Fruit fly (Drosophila melanogaster): ENCODE results near the gene iPLA2-VIA.
A peak's percentile ranks its signal among the peaks of the same experiment; 100 is the strongest.

Gene iPLA2-VIA

dm6 chr3L:9864275-9865052 is at the start of gene iPLA2-VIA, which contains the start of gene Ciz1:
TSS of gene iPLA2-VIA (minus strand) at chr3L:9864349.
TSS of gene Ciz1 (plus strand) at chr3L:9864639.
- TF ChIP-seq cnc (optimal IDR thresholded peaks at IDR 0.05) (no peak), bab1 (GFP tag; optimal IDR thresholded peaks at IDR 0.05) (peak; percentile 34), CG1620 (GFP tag; optimal IDR thresholded peaks at IDR 0.05) (peak; percentile 36), Crg-1 (GFP tag; optimal IDR thresholded peaks at IDR 0.05) (no peak), pad (GFP tag; optimal IDR thresholded peaks at IDR 0.05) (peak; percentile 19), tj (GFP tag; optimal IDR thresholded peaks at IDR 0.05) (peak; percentile 12), kay (GFP tag; ENCODE audit: borderline replicate concordance) (peak; percentile 51), toe (GFP tag; optimal IDR thresholded peaks at IDR 0.05) (peak; percentile 65), CG7045 (GFP tag; optimal IDR thresholded peaks at IDR 0.05) (no peak), Mnt (GFP tag; optimal IDR thresholded peaks at IDR 0.05) (peak; percentile 36), cic (GFP tag; optimal IDR thresholded peaks at IDR 0.05) (no peak), CG14711 (tag; optimal IDR thresholded peaks at IDR 0.05) (peak; percentile 5), CG7101 (tag; optimal IDR thresholded peaks at IDR 0.05) (peak; percentile 32), CG11617 (GFP tag; optimal IDR thresholded peaks at IDR 0.05) (peak; percentile 18), ovo (GFP tag; optimal IDR thresholded peaks at IDR 0.05) (no peak)

DNA sequence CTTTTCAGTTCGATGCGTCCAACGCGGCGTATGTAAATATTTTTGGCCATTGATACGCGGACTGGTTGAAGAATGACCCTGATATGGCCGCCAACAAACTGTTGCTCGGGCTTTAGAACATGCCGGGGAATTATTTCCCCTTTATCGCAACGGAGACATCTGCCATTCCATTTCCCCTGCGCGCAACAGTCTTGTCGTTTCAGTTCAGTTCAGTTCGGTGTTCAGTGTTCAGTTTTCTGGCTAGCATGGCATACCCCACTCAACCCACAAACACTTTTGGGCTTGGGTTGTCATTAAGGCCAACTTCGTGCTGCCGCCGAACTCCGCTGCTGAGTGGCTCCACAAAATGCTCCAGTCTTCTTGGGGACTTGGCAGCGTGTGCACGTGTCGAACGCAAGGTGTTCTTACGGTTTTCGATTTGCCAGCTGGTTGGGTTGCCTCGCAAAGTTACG is 43.6 kb upstream of the iPLA2-VIA start, which contains the start of gene bma:
Gene bma (plus strand): TSS at position 402 of the 452 bp plus-strand sequence.
- TF ChIP-seq CG33017 (tag; optimal IDR thresholded peaks at IDR 0.05) (no peak), ovo (GFP tag; optimal IDR thresholded peaks at IDR 0.05) (no peak), kay (GFP tag; ENCODE audit: borderline replicate concordance) (no peak), pad (GFP tag; optimal IDR thresholded peaks at IDR 0.05) (peak; percentile 84)

- TF ChIP-seq toe (GFP tag; optimal IDR thresholded peaks at IDR 0.05) (no peak), Mnt (GFP tag; optimal IDR thresholded peaks at IDR 0.05) (no peak), CG7101 (tag; optimal IDR thresholded peaks at IDR 0.05) (no peak)
These were observed 40.8 kb upstream of the iPLA2-VIA start for dm6 chr3L:9904988-9905387.

DNA sequence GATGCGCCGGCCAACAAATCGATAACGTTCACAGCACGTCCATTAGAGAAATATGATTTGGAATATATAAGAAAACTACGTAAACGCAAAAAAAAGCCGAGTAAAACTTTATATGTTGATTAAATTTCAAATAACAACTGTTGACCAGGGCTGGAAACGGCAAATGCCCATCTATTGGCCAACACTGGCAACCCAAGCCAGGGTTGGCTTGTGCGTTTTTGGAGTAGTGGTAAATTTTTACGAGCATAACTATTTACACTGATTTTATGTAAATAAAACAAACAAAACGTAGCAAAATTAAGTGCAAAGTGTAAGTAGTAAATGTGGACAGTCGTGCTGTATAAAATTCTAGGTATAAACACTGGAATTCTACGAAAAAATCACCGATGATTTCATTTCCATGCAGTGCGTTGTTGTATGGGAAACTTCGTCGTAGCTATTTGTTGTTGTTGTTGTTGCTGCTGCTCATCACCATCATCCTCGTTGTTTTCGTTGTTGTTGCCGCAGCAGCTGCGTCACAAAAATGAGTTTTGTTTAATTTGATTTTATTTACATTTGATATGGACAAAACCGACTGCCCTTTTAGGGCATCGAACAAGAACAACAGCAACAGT is 35.0 kb upstream of the iPLA2-VIA start, which contains the start of gene nudE:
Gene nudE (plus strand): TSS at position 196 of the 614 bp plus-strand sequence.
- TF ChIP-seq tj (GFP tag; optimal IDR thresholded peaks at IDR 0.05) (no peak), CG5204 (GFP tag; optimal IDR thresholded peaks at IDR 0.05) (peak; percentile 60), CG1620 (GFP tag; optimal IDR thresholded peaks at IDR 0.05) (peak; percentile 65), pad (GFP tag; optimal IDR thresholded peaks at IDR 0.05) (peak; percentile 43), Hr96 (GFP tag; optimal IDR thresholded peaks at IDR 0.05) (peak; percentile 67), CG7045 (GFP tag; optimal IDR thresholded peaks at IDR 0.05) (no peak), toe (GFP tag; optimal IDR thresholded peaks at IDR 0.05) (peak; percentile 64), Crg-1 (GFP tag; optimal IDR thresholded peaks at IDR 0.05) (peak; percentile 50), CG12768 (GFP tag; optimal IDR thresholded peaks at IDR 0.05) (peak; percentile 29), Clk (GFP tag; optimal IDR thresholded peaks at IDR 0.05) (peak; percentile 10), CG33017 (tag; optimal IDR thresholded peaks at IDR 0.05) (peak; percentile 61), CG14711 (tag; optimal IDR thresholded peaks at IDR 0.05) (peak; percentile 32), Mnt (GFP tag; optimal IDR thresholded peaks at IDR 0.05) (peak; percentile 0), cnc (optimal IDR thresholded peaks at IDR 0.05) (no peak), CG7101 (tag; optimal IDR thresholded peaks at IDR 0.05) (peak; percentile 53), bab1 (GFP tag; optimal IDR thresholded peaks at IDR 0.05) (no peak), kay (GFP tag; ENCODE audit: borderline replicate concordance) (no peak), ovo (GFP tag; optimal IDR thresholded peaks at IDR 0.05) (peak; percentile 3), CG11617 (GFP tag; optimal IDR thresholded peaks at IDR 0.05) (no peak), cic (GFP tag; optimal IDR thresholded peaks at IDR 0.05) (peak; percentile 32)

DNA sequence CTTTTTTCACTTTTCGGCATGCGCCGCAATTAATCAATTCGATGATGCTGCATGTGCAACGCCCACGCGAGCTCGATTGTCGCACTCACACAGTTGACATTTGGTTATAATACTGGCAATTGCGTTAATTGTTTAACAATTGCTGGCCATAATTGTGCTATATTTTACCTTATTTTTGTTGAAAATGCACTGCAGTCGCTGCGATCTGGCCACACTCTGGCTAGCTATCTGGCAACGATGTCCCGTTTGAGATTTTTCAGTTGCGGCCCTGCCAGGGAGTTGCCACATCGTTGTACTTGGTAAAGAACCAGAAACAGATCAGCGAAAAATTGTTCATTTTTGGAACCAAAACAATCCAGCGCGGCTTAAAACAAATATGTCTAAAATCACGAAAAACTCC is 34.2 kb upstream of the iPLA2-VIA start, which contains the start of the genes CG6707 and CG46387:
Gene CG6707 (minus strand): TSS at position 221 of the 400 bp plus-strand sequence.
Gene CG46387 (plus strand): TSS at position 272 of the 400 bp plus-strand sequence.
- TF ChIP-seq Crg-1 (GFP tag; optimal IDR thresholded peaks at IDR 0.05) (peak; percentile 34), pad (GFP tag; optimal IDR thresholded peaks at IDR 0.05) (no peak), Mnt (GFP tag; optimal IDR thresholded peaks at IDR 0.05) (peak; percentile 49), bab1 (GFP tag; optimal IDR thresholded peaks at IDR 0.05) (no peak), CG7045 (GFP tag; optimal IDR thresholded peaks at IDR 0.05) (peak; percentile 9), CG1620 (GFP tag; optimal IDR thresholded peaks at IDR 0.05) (peak; percentile 25), CG12768 (GFP tag; optimal IDR thresholded peaks at IDR 0.05) (no peak), Clk (GFP tag; optimal IDR thresholded peaks at IDR 0.05) (no peak), cic (GFP tag; optimal IDR thresholded peaks at IDR 0.05) (no peak), cnc (optimal IDR thresholded peaks at IDR 0.05) (no peak), CG11617 (GFP tag; optimal IDR thresholded peaks at IDR 0.05) (no peak), tj (GFP tag; optimal IDR thresholded peaks at IDR 0.05) (peak; percentile 23), toe (GFP tag; optimal IDR thresholded peaks at IDR 0.05) (peak; percentile 44)

DNA sequence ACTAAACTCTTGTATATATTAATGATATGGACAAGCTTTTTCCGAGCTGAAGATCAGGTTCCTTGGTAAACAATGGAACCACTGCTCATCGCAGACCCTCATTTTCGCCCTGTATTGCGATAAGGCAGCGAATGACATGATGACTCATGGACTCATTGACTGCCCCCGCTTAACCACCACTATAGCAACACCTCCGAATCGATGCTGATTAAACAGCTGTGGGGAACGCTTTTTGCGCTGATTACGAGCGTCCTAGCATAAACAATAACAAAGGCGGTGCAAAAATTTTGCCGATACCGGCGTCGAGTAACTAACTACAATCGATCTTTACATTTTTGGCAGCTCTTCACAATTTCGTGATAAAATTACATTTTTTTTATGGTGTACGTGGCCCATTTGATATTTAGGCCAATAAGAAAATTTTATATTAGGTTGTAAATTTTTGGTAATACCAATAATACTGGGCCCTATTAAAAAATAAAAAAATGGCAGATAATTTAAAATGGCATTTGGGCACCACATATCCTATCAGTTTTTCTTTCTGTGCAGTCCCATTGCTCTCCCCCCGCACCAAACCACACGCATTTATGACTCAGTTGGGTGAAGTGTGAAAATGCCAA is 33.1 kb upstream of the iPLA2-VIA start:
- TF ChIP-seq bab1 (GFP tag; optimal IDR thresholded peaks at IDR 0.05) (no peak), CG7045 (GFP tag; optimal IDR thresholded peaks at IDR 0.05) (no peak), kay (GFP tag; ENCODE audit: borderline replicate concordance) (peak; percentile 94), CG1620 (GFP tag; optimal IDR thresholded peaks at IDR 0.05) (no peak), Mnt (GFP tag; optimal IDR thresholded peaks at IDR 0.05) (no peak), CG7101 (tag; optimal IDR thresholded peaks at IDR 0.05) (no peak), toe (GFP tag; optimal IDR thresholded peaks at IDR 0.05) (no peak), tj (GFP tag; optimal IDR thresholded peaks at IDR 0.05) (peak; percentile 8), cic (GFP tag; optimal IDR thresholded peaks at IDR 0.05) (peak; percentile 70), CG12768 (GFP tag; optimal IDR thresholded peaks at IDR 0.05) (no peak), CG33017 (tag; optimal IDR thresholded peaks at IDR 0.05) (no peak)

All from whole organism, adult.